Fruit fly (Drosophila melanogaster): ENCODE data around the gene CG15546.

CG15546 gene

DNA sequence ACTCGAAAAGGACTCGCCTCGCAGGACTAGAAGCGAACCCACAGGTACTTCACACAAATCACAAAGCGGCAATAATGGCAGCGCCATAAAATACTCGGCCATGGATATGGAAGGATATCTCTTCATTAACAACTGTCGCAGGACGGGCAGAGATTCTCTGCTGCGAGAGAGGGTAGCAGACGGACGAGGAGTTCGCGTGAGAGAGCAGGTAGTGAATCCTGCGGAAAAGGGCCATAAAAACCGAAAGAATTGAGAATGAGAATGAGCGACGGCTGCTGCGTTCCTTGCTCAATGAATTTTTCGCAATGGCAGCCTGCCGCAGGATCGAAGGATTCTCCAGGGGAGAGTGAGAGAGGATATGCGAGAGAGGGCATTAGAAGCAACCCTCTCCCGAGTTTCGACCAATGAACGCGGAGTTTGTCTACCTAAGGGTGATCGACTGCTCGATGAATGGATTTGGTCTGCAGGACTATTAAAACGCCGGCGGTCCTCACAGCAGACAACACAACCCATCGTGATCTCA lies 24.1 kb downstream of the CG15546 start, which contains the start of gene tll:
Gene tll (plus strand): TSS at position 473 of the 523 bp plus-strand sequence.
- TF ChIP-seq Sry-δ (GFP tag; optimal IDR thresholded peaks at IDR 0.05) (no peak), Optix (GFP tag; IDR thresholded peaks at IDR 0.05) (no peak; the same call in 2 of the 3 replicates), exex (tag; optimal IDR thresholded peaks at IDR 0.05) (no peak), bowl (GFP tag; IDR thresholded peaks at IDR 0.05) (no peak), cas (GFP tag; IDR thresholded peaks at IDR 0.05) (no peak), Hand (GFP tag; optimal IDR thresholded peaks at IDR 0.05) (no peak), CG13296 (GFP tag; optimal IDR thresholded peaks at IDR 0.05) (no peak), Rfx (GFP tag; IDR thresholded peaks at IDR 0.05) (no peak), jigr1 (GFP tag; IDR thresholded peaks at IDR 0.05) (no peak), kay (GFP tag; optimal IDR thresholded peaks at IDR 0.05) (no peak), phol (tag; optimal IDR thresholded peaks at IDR 0.05) (peak; percentile 7), pum (GFP tag; optimal IDR thresholded peaks at IDR 0.05) (no peak), fd64A (GFP tag; optimal IDR thresholded peaks at IDR 0.05) (no peak), BEAF-32 (GFP tag; optimal IDR thresholded peaks at IDR 0.05) (no peak), oc (tag; optimal IDR thresholded peaks at IDR 0.05) (no peak), Sry-β (GFP tag; optimal IDR thresholded peaks at IDR 0.05) (no peak), CG6791 (GFP tag; IDR thresholded peaks at IDR 0.05; ENCODE audit: partially characterized antibody) (no peak), lola (GFP tag; optimal IDR thresholded peaks at IDR 0.05) (no peak), CG18619 (GFP tag; optimal IDR thresholded peaks at IDR 0.05) (no peak), cad (GFP tag; optimal IDR thresholded peaks at IDR 0.05) (peak; percentile 99), CHES-1-like (GFP tag; optimal IDR thresholded peaks at IDR 0.05) (no peak), CG18599 (GFP tag; optimal IDR thresholded peaks at IDR 0.05) (no peak), chm (GFP tag; IDR thresholded peaks at IDR 0.05) (no peak), HmgZ (tag; optimal IDR thresholded peaks at IDR 0.05) (no peak), CG10565 (GFP tag; optimal IDR thresholded peaks at IDR 0.05) (no peak), HLHmδ (GFP tag; optimal IDR thresholded peaks at IDR 0.05) (no peak), unc-4 (GFP tag; IDR thresholded peaks at IDR 0.05; ENCODE audit: partially characterized antibody) (no peak), CG7271 (tag; optimal IDR thresholded peaks at IDR 0.05) (no peak), shn (GFP tag; optimal IDR thresholded peaks at IDR 0.05) (no peak), org-1 (GFP tag; optimal IDR thresholded peaks at IDR 0.05) (no peak), CG12659 (GFP tag; optimal IDR thresholded peaks at IDR 0.05) (no peak), br (optimal IDR thresholded peaks at IDR 0.05) (no peak), Dref (GFP tag; IDR thresholded peaks at IDR 0.05) (no peak), CG13287 (GFP tag; IDR thresholded peaks at IDR 0.05; ENCODE audit: partially characterized antibody) (no peak), HLH54F (GFP tag; optimal IDR thresholded peaks at IDR 0.05) (no peak), HHEX (GFP tag; optimal IDR thresholded peaks at IDR 0.05) (no peak), dimm (GFP tag; IDR thresholded peaks at IDR 0.05) (no peak), CG10267 (tag; optimal IDR thresholded peaks at IDR 0.05) (no peak), zen (tag; optimal IDR thresholded peaks at IDR 0.05) (peak; percentile 90), CG13775 (GFP tag; optimal IDR thresholded peaks at IDR 0.05) (no peak), lov (optimal IDR thresholded peaks at IDR 0.05) (no peak), lov (GFP tag; IDR thresholded peaks at IDR 0.05) (no peak), CG1832 (GFP tag; optimal IDR thresholded peaks at IDR 0.05) (peak; percentile 58), E2f2 (GFP tag; IDR thresholded peaks at IDR 0.05) (no peak), CG17802 (tag; optimal IDR thresholded peaks at IDR 0.05) (no peak), CG12769 (tag; optimal IDR thresholded peaks at IDR 0.05) (no peak), pho (GFP tag; optimal IDR thresholded peaks at IDR 0.05) (no peak), Dek (tag; optimal IDR thresholded peaks at IDR 0.05) (no peak), D (optimal IDR thresholded peaks at IDR 0.05) (peak; percentile 89), D (GFP tag; optimal IDR thresholded peaks at IDR 0.05) (no peak), Sin3A (optimal IDR thresholded peaks at IDR 0.05) (no peak), pros (GFP tag; optimal IDR thresholded peaks at IDR 0.05) (peak; percentile 94)
